Worm (Caenorhabditis elegans) whole organism, dauer: ENCODE measurements around the gene ran-2.
"Not testable (repeated sequence)": the region's sequence is repeated elsewhere in the genome, so short reads cannot be mapped to it uniquely, and the experiment has no call there.

Source experiments
- unc-62 ChIP-seq: sonication (generic microtip); optimal IDR thresholded peaks from 2 replicates; lab custom pipeline; 2017; ENCODE audit warnings: missing biosample characterization, missing genetic modification reagents, missing genetic modification characterization

ran-2 gene

DNA sequence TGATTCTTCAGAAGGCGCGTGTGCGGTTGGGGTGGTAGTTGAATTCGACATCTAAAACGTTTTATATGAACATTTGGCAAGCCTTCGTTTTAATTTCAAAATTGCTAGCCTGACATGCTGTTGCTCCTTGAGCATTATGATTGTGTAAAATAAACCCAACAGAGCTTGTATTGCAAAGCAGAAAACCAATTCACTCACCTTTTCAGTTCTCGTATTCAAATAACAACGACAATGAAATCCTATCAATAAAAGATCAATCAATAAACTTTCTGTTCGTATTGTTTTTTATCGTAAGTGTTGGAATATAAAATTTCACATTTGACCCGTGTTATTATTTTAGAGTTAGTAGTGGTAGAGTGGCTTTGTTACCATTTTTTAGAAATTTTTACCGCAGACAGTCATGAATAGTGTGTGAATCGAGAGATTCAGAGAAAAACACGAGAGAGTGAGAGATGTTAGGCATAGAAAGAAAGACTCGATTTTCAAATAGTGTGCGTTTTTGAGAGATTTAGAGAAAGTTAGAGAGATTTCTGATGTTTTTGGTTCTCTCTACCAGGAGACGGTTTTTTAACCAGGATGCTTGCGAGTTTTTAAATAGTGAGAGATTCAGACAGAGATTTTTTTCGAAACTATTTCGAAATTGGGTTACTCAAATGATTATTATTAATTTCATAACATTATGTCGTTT, 25.7 kb downstream of the ran-2 start, which contains the start of gene F54H12.10:
Gene F54H12.10, minus strand, starts transcription at position 51 of the 688 bp plus-strand sequence.
- TF ChIP-seq unc-62 (GFP tag; lab: Kevin White, UChicago), result not testable (repeated sequence)

DNA sequence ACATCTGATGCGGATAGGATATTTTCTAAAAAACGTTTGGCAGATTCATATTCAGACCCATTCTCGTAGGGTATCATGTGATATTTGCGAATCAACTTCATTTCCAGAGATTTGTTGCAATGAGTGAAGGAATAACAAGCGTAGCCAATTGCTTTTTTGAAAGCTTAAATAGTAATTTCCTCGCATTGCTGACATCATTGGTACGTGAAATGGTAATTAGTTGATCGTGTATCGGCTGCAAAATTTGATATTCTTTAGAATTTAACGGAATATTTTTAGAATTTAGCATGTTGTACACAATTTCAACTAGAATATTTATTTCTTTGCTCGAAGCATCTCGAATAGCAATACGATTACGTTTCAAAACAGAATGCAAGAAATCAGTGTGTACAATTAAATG, 29.3 kb downstream of the ran-2 start, which contains the start of gene F54H12.4:
Gene F54H12.4, minus strand, starts transcription at position 101 of the 400 bp plus-strand sequence.
- TF ChIP-seq unc-62 (GFP tag; lab: Kevin White, UChicago), result not testable (repeated sequence)

ce11 chrIII:7964281-7964680, 30.9 kb downstream of the ran-2 start, which contains the start of gene F54H12.2:
TSS of gene F54H12.2 (plus strand) at chrIII:7964581.
- TF ChIP-seq unc-62 (GFP tag; lab: Kevin White, UChicago), result not testable (repeated sequence)

ce11 chrIII:7969121-7969520, 35.8 kb downstream of the ran-2 start, which contains the start of the genes F54H12.8 and F54H12.7:
TSS of gene F54H12.8 (minus strand) at chrIII:7969221.
TSS of gene F54H12.7 (plus strand) at chrIII:7969349.
- TF ChIP-seq unc-62 (GFP tag; lab: Kevin White, UChicago), result no peak

ce11 chrIII:7972061-7972460, 38.7 kb downstream of the ran-2 start, which contains the start of gene F54H12.5:
TSS of gene F54H12.5 (minus strand) at chrIII:7972161.
- TF ChIP-seq unc-62 (GFP tag; lab: Kevin White, UChicago), result no peak

ce11 chrIII:7972687-7973086, 39.4 kb downstream of the ran-2 start:
- TF ChIP-seq unc-62 (GFP tag; lab: Kevin White, UChicago), result no peak

DNA sequence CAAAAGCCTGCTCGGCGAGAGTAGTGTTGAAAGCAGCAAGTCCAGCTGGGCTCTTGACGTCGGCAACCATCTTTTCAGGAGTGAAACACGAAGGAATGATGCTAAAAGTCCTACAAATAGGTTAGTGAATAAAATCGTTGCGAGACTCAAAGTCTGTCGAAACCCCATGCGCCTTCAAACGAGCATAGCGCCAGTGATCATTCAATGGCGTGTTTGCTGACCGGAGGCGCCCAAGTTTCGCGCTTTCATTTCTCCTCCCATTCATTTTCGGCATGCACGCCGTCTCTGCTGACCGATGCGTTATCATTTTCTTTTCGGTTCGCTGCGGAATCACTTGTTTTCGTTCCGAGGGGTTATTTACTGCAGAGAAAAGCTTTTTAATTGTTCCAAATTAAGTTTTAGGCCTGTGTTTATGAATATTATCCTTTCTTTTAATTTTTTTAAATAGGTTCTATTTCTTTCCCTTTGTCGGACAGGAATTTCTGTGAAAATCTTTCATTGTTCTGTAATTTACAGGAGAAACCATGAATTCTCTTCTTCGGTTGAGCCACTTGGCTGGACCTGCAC, 39.9 kb downstream of the ran-2 start, which contains the start of the genes eef-1B.1 and aco-2:
Gene eef-1B.1, minus strand, starts transcription at position 186 of the 567 bp plus-strand sequence.
Gene aco-2, plus strand, starts transcription at position 517 of the 567 bp plus-strand sequence.
- TF ChIP-seq unc-62 (GFP tag; lab: Kevin White, UChicago), result no peak

DNA sequence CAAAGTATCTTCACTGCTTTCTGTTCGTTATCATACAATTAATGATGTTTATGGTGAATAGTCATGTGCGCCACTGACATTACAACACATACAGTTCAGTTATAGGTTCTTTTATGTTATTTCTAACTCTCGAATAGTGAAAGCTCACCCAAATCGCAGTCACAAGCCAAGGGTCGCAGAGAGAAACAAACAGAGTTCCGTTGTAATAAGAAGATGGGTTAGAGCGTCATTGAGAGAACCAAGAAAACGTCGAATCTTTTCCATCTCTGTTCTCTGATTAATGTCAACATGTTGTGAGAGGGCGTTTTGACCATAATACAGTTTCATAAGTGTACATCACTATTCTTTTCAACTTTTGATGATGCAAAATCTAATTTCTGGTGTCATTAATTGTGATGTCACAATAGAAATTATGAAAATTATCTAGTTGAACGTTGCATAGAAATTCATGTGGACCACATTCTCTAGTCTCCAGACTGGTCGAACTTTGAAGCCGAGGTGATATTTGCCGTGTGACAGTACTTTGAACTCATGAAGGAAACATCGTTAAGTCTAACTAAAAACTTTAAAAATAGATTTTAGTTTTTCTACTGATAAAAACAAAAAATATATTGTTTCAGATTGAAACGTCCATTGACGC, 40.8 kb downstream of the ran-2 start:
- TF ChIP-seq unc-62 (GFP tag; lab: Kevin White, UChicago), result no peak

DNA sequence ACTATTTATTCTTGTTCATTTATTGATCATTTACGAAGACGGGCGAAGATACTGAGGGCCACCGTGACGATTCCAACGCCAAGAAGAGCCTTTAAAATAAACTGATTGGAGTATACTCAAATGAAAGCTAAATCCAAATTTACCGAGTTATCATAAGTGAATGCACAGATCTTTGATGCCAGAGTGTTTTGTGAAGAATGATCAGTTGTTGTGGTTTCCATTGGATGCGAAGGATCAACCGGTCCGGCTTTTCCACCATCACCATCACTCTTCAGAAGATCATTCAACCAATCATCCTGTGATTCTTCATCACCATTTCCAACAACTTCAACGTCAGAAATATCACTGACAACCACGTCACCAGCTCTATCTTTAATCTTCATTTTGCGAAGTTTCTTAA, 43.9 kb downstream of the ran-2 start:
- no peak for TF ChIP-seq unc-62 (GFP tag; lab: Kevin White, UChicago)

- no peak for TF ChIP-seq unc-62 (GFP tag; lab: Kevin White, UChicago)
Observed at ce11 chrIII:7977777-7978176, 44.4 kb downstream of the ran-2 start, which contains the start of gene C06G4.4. TSS of gene C06G4.4 (minus strand) at chrIII:7977812.

- TF ChIP-seq unc-62 (GFP tag; lab: Kevin White, UChicago), result no peak
Observed at ce11 chrIII:7978289-7978688, 45.0 kb downstream of the ran-2 start.

- no peak for TF ChIP-seq unc-62 (GFP tag; lab: Kevin White, UChicago)
Observed at ce11 chrIII:7978723-7979122, 45.4 kb downstream of the ran-2 start.

DNA sequence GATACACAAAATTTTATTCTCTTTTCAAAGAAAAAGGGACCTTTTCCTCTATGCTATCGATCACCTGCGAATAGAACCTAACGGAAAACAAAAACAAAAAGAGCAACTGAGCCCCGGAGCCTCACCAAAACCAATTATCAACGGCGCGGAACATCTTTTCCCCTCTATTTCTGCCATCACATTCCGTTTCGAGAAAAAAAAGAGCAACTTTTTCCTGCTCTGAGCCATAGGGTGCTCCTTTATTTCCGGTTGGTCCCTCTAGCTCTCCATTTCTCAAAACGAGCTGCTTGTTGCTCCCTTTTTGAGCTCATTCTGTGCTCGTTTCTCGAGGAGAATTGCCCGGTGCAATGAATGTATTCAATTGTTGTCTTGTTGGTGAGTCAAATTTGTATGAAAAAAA, 46.3 kb downstream of the ran-2 start, which contains the start of gene clp-1:
Gene clp-1, plus strand, starts transcription at position 301 of the 400 bp plus-strand sequence.
- no peak for TF ChIP-seq unc-62 (GFP tag; lab: Kevin White, UChicago)

- no peak for TF ChIP-seq unc-62 (GFP tag; lab: Kevin White, UChicago)
Observed at ce11 chrIII:7981233-7981632, 47.9 kb downstream of the ran-2 start.

DNA sequence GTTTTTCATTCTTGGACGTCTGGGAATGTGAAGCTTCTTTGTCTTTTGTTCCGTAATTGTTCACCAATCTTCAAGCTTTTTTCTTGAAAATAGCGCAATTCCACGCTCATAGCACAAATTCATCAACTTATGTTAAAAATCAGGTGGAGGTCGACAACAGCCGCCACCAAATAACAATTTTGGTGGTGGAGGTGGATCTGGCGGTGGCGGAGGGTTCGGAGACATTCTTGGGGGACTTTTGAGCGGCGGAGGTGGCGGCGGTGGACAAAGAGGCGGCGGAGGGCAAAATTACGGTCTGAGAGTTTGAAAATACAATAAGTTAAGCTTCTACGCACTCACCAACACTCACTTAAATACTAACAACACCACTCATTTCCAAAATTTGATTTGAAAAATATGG, 48.6 kb downstream of the ran-2 start:
- no peak for TF ChIP-seq unc-62 (GFP tag; lab: Kevin White, UChicago)
